Worm (Caenorhabditis elegans): Measurements from ENCODE around the gene Y73B6BL.37.

Gene Y73B6BL.37

ce11 chrIV:6457472-6457871 is 29.7 kb upstream of the Y73B6BL.37 start, which contains the start of gene lgc-10:
lgc-10 (minus strand) TSS chrIV:6457572.
- TF ChIP-seq nfya-1 (tag; optimal IDR thresholded peaks at IDR 0.05; ENCODE audit: insufficient read depth) = no peak

- TF ChIP-seq nhr-43 (tag; optimal IDR thresholded peaks at IDR 0.05; ENCODE audit: poor library complexity, severe bottlenecking) = no peak
- TF ChIP-seq aly-2 (tag; optimal IDR thresholded peaks at IDR 0.05) = no peak
Measured at ce11 chrIV:6460596-6460995, 26.6 kb upstream of the Y73B6BL.37 start.

- TF ChIP-seq ceh-82 (tag; optimal IDR thresholded peaks at IDR 0.05) = no peak
- TF ChIP-seq daf-12 (tag; optimal IDR thresholded peaks at IDR 0.05) = no peak
- no peak for TF ChIP-seq mml-1 (tag; optimal IDR thresholded peaks at IDR 0.05)
- no peak for TF ChIP-seq fkh-10 (GFP tag; optimal IDR thresholded peaks at IDR 0.05)
- no peak for TF ChIP-seq nhr-23 (tag; optimal IDR thresholded peaks at IDR 0.05)
- TF ChIP-seq zag-1 (tag; optimal IDR thresholded peaks at IDR 0.05) = no peak
- no peak for TF ChIP-seq ceh-9 (tag; optimal IDR thresholded peaks at IDR 0.05)
- TF ChIP-seq lin-39 (tag; optimal IDR thresholded peaks at IDR 0.05) = no peak
- TF ChIP-seq lin-15B (tag; optimal IDR thresholded peaks at IDR 0.05) = no peak
- TF ChIP-seq nhr-67 (tag; optimal IDR thresholded peaks at IDR 0.05) = no peak
Measured at ce11 chrIV:6464005-6464404, 23.1 kb upstream of the Y73B6BL.37 start, which contains the start of gene acr-25. acr-25 (plus strand) TSS chrIV:6464305.

ce11 chrIV:6471216-6471615 is 15.9 kb upstream of the Y73B6BL.37 start, which contains the start of gene tmed-13:
tmed-13 (minus strand) TSS chrIV:6471384.
- TF ChIP-seq R02D3.7 (tag; optimal IDR thresholded peaks at IDR 0.05) (no peak), eor-1 (tag; optimal IDR thresholded peaks at IDR 0.05) (no peak), snpc-4 (tag; optimal IDR thresholded peaks at IDR 0.05) (no peak), pha-4 (tag; optimal IDR thresholded peaks at IDR 0.05) (peak; percentile 42)

- no peak for TF ChIP-seq egl-5 (tag; optimal IDR thresholded peaks at IDR 0.05)
- TF ChIP-seq daf-12 (tag; optimal IDR thresholded peaks at IDR 0.05) = no peak
- no peak for TF ChIP-seq nhr-76 (tag; optimal IDR thresholded peaks at IDR 0.05)
- no peak for TF ChIP-seq fos-1 (tag; optimal IDR thresholded peaks at IDR 0.05)
- no peak for TF ChIP-seq ztf-11 (tag; optimal IDR thresholded peaks at IDR 0.05)
- TF ChIP-seq lsy-12 (tag; optimal IDR thresholded peaks at IDR 0.05) = no peak
- no peak for TF ChIP-seq nhr-25 (tag; optimal IDR thresholded peaks at IDR 0.05)
- no peak for TF ChIP-seq zag-1 (tag; optimal IDR thresholded peaks at IDR 0.05)
- TF ChIP-seq pqm-1 (tag; optimal IDR thresholded peaks at IDR 0.05) = no peak
- TF ChIP-seq skn-1 (tag; optimal IDR thresholded peaks at IDR 0.05) = no peak
- TF ChIP-seq nhr-237 (tag; optimal IDR thresholded peaks at IDR 0.05) = no peak
- TF ChIP-seq ceh-82 (tag; optimal IDR thresholded peaks at IDR 0.05) = no peak
- no peak for TF ChIP-seq mdl-1 (tag; optimal IDR thresholded peaks at IDR 0.05)
- TF ChIP-seq pha-4 (tag; optimal IDR thresholded peaks at IDR 0.05) = no peak
Measured at ce11 chrIV:6473140-6473539, 14.0 kb upstream of the Y73B6BL.37 start, which contains the start of gene Y73B6BL.27. Y73B6BL.27 (minus strand) TSS chrIV:6473240.

- TF ChIP-seq snpc-4 (tag; optimal IDR thresholded peaks at IDR 0.05) (peak; percentile 42), hmg-11 (tag; optimal IDR thresholded peaks at IDR 0.05) (peak; percentile 44), nhr-25 (tag; optimal IDR thresholded peaks at IDR 0.05) (peak; percentile 40), lin-15B (tag; optimal IDR thresholded peaks at IDR 0.05) (peak; percentile 66), ceh-28 (tag; optimal IDR thresholded peaks at IDR 0.05) (peak; percentile 56), nhr-237 (tag; optimal IDR thresholded peaks at IDR 0.05) (no peak), pha-4 (tag; optimal IDR thresholded peaks at IDR 0.05) (peak; percentile 59), nhr-23 (tag; optimal IDR thresholded peaks at IDR 0.05) (peak; percentile 42), lin-39 (tag; optimal IDR thresholded peaks at IDR 0.05) (peak; percentile 24), fkh-2 (tag; optimal IDR thresholded peaks at IDR 0.05) (no peak), egl-5 (tag; optimal IDR thresholded peaks at IDR 0.05) (peak; percentile 64), nfya-1 (tag; optimal IDR thresholded peaks at IDR 0.05; ENCODE audit: insufficient read depth) (peak; percentile 67), ZK546.5 (tag; optimal IDR thresholded peaks at IDR 0.05) (no peak)
Measured at ce11 chrIV:6474751-6475150, 12.4 kb upstream of the Y73B6BL.37 start.

- no peak for TF ChIP-seq unc-62 (GFP tag; optimal IDR thresholded peaks at IDR 0.05)
- no peak for TF ChIP-seq nhr-23 (tag; optimal IDR thresholded peaks at IDR 0.05)
- no peak for TF ChIP-seq ceh-28 (tag; optimal IDR thresholded peaks at IDR 0.05)
- no peak for TF ChIP-seq ztf-4 (tag; optimal IDR thresholded peaks at IDR 0.05)
- TF ChIP-seq nhr-28 (tag; optimal IDR thresholded peaks at IDR 0.05) = no peak
- TF ChIP-seq pha-4 (tag; optimal IDR thresholded peaks at IDR 0.05) = no peak
- TF ChIP-seq ztf-11 (tag; optimal IDR thresholded peaks at IDR 0.05) = no peak
Measured at ce11 chrIV:6480221-6480620, 6.9 kb upstream of the Y73B6BL.37 start, which contains the start of gene tyr-6. tyr-6 (plus strand) TSS chrIV:6480521.
